Fruit fly (Drosophila melanogaster) whole organism: ENCODE data around the gene ringer.

Experiments
- EcR ChIP-seq, 2 experiments: fragments of >200 bp; optimal IDR thresholded peaks; 2 replicates each; lab custom pipeline; 2017; ENCODE audit warnings: missing biosample characterization in 2 of 2, missing genetic modification characterization in 2 of 2, missing genetic modification reagents in 2 of 2
- pan ChIP-seq: fragments of >200 bp; optimal IDR thresholded peaks from 2 replicates; lab custom pipeline; 2017
- psq ChIP-seq: fragments of >200 bp; optimal IDR thresholded peaks from 2 replicates; lab custom pipeline; 2017

DNA sequence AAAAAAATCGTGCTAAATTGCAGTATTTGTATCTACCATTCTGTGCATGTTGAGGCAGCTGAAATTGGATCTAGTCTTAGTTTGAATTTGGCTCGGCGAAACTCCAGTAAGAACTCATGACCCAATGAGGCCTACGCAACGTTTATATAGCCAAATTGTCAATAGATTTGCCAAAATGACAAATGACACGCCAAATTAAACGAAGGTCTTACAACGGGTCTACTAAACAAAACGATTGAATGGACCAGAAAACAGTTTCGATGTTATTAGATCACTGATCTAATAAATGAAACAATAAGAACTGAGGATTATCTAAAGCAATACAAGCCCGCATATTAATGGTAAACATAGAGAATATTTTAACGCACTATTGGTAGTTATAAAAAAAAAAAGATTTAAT lies 38.1 kb downstream of the ringer start, which contains the start of gene CG42718:
- TF ChIP-seq EcR (GFP tag; optimal IDR thresholded peaks at IDR 0.05; lab: Kevin White, UChicago): no peak
- TF ChIP-seq pan (lab: Kevin White, UChicago): no peak
- TF ChIP-seq psq: no peak
